Worm (Caenorhabditis elegans): Measurements from ENCODE around the gene Y42A5A.1.

- no peak for TF ChIP-seq klf-2 (GFP tag; conservative IDR thresholded peaks at IDR 0.05)
- TF ChIP-seq flt-1 (GFP tag; IDR thresholded peaks at IDR 0.05), result no peak
- no peak for TF ChIP-seq ztf-29 (GFP tag; IDR thresholded peaks at IDR 0.05)
- TF ChIP-seq tab-1 (GFP tag; IDR thresholded peaks at IDR 0.05), result no peak
- TF ChIP-seq cog-1 (tag; optimal IDR thresholded peaks at IDR 0.05), result no peak
- TF ChIP-seq med-1 (GFP tag; optimal IDR thresholded peaks at IDR 0.05; ENCODE audit: insufficient read depth), result no peak
Measured at ce11 chrV:11094698-11095097, 7.0 kb downstream of the Y42A5A.1 start.
